Worm (Caenorhabditis elegans) whole organism, L4 larva: Measurements from ENCODE around the gene dcs-1.

Source experiments
- ama-1 ChIP-seq: fragments of 150-350 bp; optimal IDR thresholded peaks from 2 replicates; lab custom pipeline; 2014; ENCODE audit warnings: inconsistent platforms, mixed read lengths
- pha-4 ChIP-seq, 2 experiments: fragments of 150-350 bp in 1 of 2; fragments of 200-800 bp in 1 of 2; sonication (Bioruptor generic) in 1 of 2; IDR thresholded peaks in 1 of 2; optimal IDR thresholded peaks in 1 of 2; 2 replicates each; pipeline versions ENCODE4 v1.3.6 to Lab custom; 2014 to 2022; ENCODE audit warnings: missing genetic modification characterization in 2 of 2, missing genetic modification reagents in 2 of 2, missing biosample characterization in 1 of 2, missing compliant biosample characterization in 1 of 2
- unc-130 ChIP-seq: sonication (generic microtip); optimal IDR thresholded peaks from 2 replicates; lab custom pipeline; 2016; ENCODE audit warnings: missing genetic modification reagents, missing genetic modification characterization, missing compliant biosample characterization

ce11 chrV:20138407-20139044 is 48.0 kb upstream of the dcs-1 start, which contains the start of gene Y113G7A.14:
- TF ChIP-seq unc-130 (no peak), pha-4 (GFP tag; IDR thresholded peaks at IDR 0.05; lab: Robert Waterston, UW) (no peak), pha-4 (tag; optimal IDR thresholded peaks at IDR 0.05; lab: Kevin White, UChicago) (no peak), ama-1 (lab: Kevin White, UChicago) (no peak)
